Worm (Caenorhabditis elegans) whole organism, L2 larva: Measurements from ENCODE around the gene pap-1.

Experiments
- egl-27 ChIP-seq: sonication (generic microtip); optimal IDR thresholded peaks from 3 replicates; lab custom pipeline; 2017; ENCODE audit warnings: missing biosample characterization, missing genetic modification reagents, missing genetic modification characterization
- mdl-1 ChIP-seq, 2 experiments: fragments of 150-350 bp in 1 of 2; sonication (generic microtip) in 1 of 2; optimal IDR thresholded peaks; 2 replicates each; lab custom pipeline; 2017; ENCODE audit warnings: missing biosample characterization in 2 of 2, missing genetic modification characterization in 2 of 2
- nhr-12 ChIP-seq: fragments of 150-350 bp; optimal IDR thresholded peaks from 2 replicates; lab custom pipeline; 2014; ENCODE audit warnings: missing biosample characterization, missing genetic modification characterization
- skn-1 ChIP-seq: sonication (generic microtip); optimal IDR thresholded peaks from 2 replicates; lab custom pipeline; 2017; ENCODE audit warnings: missing biosample characterization, missing genetic modification characterization
- unc-62 ChIP-seq: fragments of 150-350 bp; optimal IDR thresholded peaks from 2 replicates; lab custom pipeline; 2014; ENCODE audit warnings: missing biosample characterization, missing genetic modification reagents, missing genetic modification characterization
- zag-1 ChIP-seq: fragments of 150-350 bp; optimal IDR thresholded peaks from 2 replicates; lab custom pipeline; 2014; ENCODE audit warnings: missing biosample characterization, missing genetic modification characterization

DNA sequence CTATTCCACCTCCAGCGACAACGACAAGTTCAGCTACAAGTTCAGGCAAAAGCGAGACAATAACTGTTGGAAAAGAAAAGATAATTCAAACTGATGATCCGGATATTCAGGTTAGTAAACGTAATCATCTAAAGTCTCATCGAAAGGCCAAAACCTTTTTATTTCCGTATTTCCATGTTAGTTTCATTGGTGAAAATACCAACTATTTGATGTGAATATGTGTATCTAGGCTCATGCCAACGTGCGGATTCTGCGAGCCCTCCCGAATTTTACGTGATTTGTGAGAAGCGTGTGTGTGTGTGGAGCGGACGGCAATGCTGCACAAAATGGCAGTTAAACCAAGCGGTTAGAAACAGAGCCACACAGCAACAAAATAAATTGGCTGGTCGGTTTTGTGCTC lies 29.2 kb downstream of the pap-1 start:
- TF ChIP-seq skn-1 (tag; lab: Kevin White, UChicago) (no peak), zag-1 (tag; lab: Kevin White, UChicago) (no peak), mdl-1 (tag; optimal IDR thresholded peaks at IDR 0.05; lab: Kevin White, UChicago) (no peak), nhr-12 (tag; lab: Kevin White, UChicago) (no peak), egl-27 (tag; lab: Kevin White, UChicago) (no peak), unc-62 (GFP tag; lab: Kevin White, UChicago) (no peak)
